Worm (Caenorhabditis elegans): Measurements from ENCODE around the gene srw-40.

Gene srw-40

ce11 chrII:4299227-4299703 is 16.6 kb downstream of the srw-40 start, which contains the start of gene sco-1 (continued):
- TF ChIP-seq nhr-237 (tag; optimal IDR thresholded peaks at IDR 0.05) (peak; percentile 60), mdl-1 (tag; optimal IDR thresholded peaks at IDR 0.05) (peak in 1 of 2 experiments; percentile 70), gmeb-1 (tag; optimal IDR thresholded peaks at IDR 0.05) (peak; percentile 93), ceh-82 (tag; optimal IDR thresholded peaks at IDR 0.05) (no peak)

- TF ChIP-seq mbf-1 (tag; optimal IDR thresholded peaks at IDR 0.05) (no peak), sma-3 (GFP tag; optimal IDR thresholded peaks at IDR 0.05) (no peak), sem-4 (tag; optimal IDR thresholded peaks at IDR 0.05) (no peak), unc-55 (GFP tag; optimal IDR thresholded peaks at IDR 0.05) (no peak), nhr-10 (tag; optimal IDR thresholded peaks at IDR 0.05) (no peak), nhr-237 (tag; optimal IDR thresholded peaks at IDR 0.05) (no peak), nhr-21 (tag; optimal IDR thresholded peaks at IDR 0.05) (no peak), ceh-82 (tag; optimal IDR thresholded peaks at IDR 0.05) (no peak), ztf-4 (tag; optimal IDR thresholded peaks at IDR 0.05) (no peak), elt-1 (tag; optimal IDR thresholded peaks at IDR 0.05) (no peak), ceh-16 (tag; optimal IDR thresholded peaks at IDR 0.05) (no peak), nhr-23 (tag; optimal IDR thresholded peaks at IDR 0.05) (no peak), R02D3.7 (tag; optimal IDR thresholded peaks at IDR 0.05) (no peak), fos-1 (tag; optimal IDR thresholded peaks at IDR 0.05) (no peak), skn-1 (tag; optimal IDR thresholded peaks at IDR 0.05) (no peak), snpc-4 (tag; optimal IDR thresholded peaks at IDR 0.05) (no peak), dmd-4 (tag; optimal IDR thresholded peaks at IDR 0.05) (no peak), mdl-1 (tag; optimal IDR thresholded peaks at IDR 0.05) (no peak)
These were observed 18.7 kb downstream of the srw-40 start for ce11 chrII:4297259-4297658.

ce11 chrII:4294801-4295200 is 21.1 kb downstream of the srw-40 start, which contains the start of gene rml-4:
TSS of gene rml-4 (plus strand) at chrII:4295101.
- no peak for TF ChIP-seq C34F6.9 (tag; optimal IDR thresholded peaks at IDR 0.05)
- no peak for TF ChIP-seq mab-5 (tag; optimal IDR thresholded peaks at IDR 0.05)
- no peak for TF ChIP-seq nhr-6 (tag; optimal IDR thresholded peaks at IDR 0.05)
- TF ChIP-seq nhr-23 (tag; optimal IDR thresholded peaks at IDR 0.05): no peak
- TF ChIP-seq zag-1 (tag; optimal IDR thresholded peaks at IDR 0.05): no peak
- no peak for TF ChIP-seq nhr-21 (tag; optimal IDR thresholded peaks at IDR 0.05)
- TF ChIP-seq lin-39 (tag; optimal IDR thresholded peaks at IDR 0.05): no peak
- no peak for TF ChIP-seq nhr-11 (tag; optimal IDR thresholded peaks at IDR 0.05)

- TF ChIP-seq ceh-82 (tag; optimal IDR thresholded peaks at IDR 0.05): no peak
- TF ChIP-seq elt-1 (tag; optimal IDR thresholded peaks at IDR 0.05): peak; percentile 17
- no peak for TF ChIP-seq blmp-1 (tag; optimal IDR thresholded peaks at IDR 0.05; ENCODE audit: insufficient read depth)
- TF ChIP-seq sma-9 (GFP tag; optimal IDR thresholded peaks at IDR 0.05): peak; percentile 11
- no peak for TF ChIP-seq sma-9 (tag; optimal IDR thresholded peaks at IDR 0.05)
- no peak for TF ChIP-seq lin-13 (GFP tag; optimal IDR thresholded peaks at IDR 0.05)
These were observed 21.7 kb downstream of the srw-40 start for ce11 chrII:4294189-4294588.

ce11 chrII:4293027-4293522 is 22.8 kb downstream of the srw-40 start:
- TF ChIP-seq nhr-12 (tag; optimal IDR thresholded peaks at IDR 0.05): no peak
- no peak for TF ChIP-seq mbf-1 (tag; optimal IDR thresholded peaks at IDR 0.05)
- no peak for TF ChIP-seq skn-1 (tag; optimal IDR thresholded peaks at IDR 0.05)
- TF ChIP-seq nhr-21 (tag; optimal IDR thresholded peaks at IDR 0.05): no peak
- no peak for TF ChIP-seq ztf-11 (tag; optimal IDR thresholded peaks at IDR 0.05)
- no peak for TF ChIP-seq alr-1 (tag; optimal IDR thresholded peaks at IDR 0.05)

ce11 chrII:4291799-4292198 is 24.1 kb downstream of the srw-40 start:
- TF ChIP-seq F13H6.1 (tag; optimal IDR thresholded peaks at IDR 0.05): no peak
- no peak for TF ChIP-seq alr-1 (tag; optimal IDR thresholded peaks at IDR 0.05)
- no peak for TF ChIP-seq ceh-16 (tag; optimal IDR thresholded peaks at IDR 0.05)
- TF ChIP-seq ama-1 (optimal IDR thresholded peaks at IDR 0.05): no peak
- TF ChIP-seq unc-39 (tag; optimal IDR thresholded peaks at IDR 0.05): no peak
- no peak for TF ChIP-seq aly-2 (tag; optimal IDR thresholded peaks at IDR 0.05)
- no peak for TF ChIP-seq sem-4 (tag; optimal IDR thresholded peaks at IDR 0.05)
- no peak for TF ChIP-seq ztf-1 (GFP tag; conservative IDR thresholded peaks at IDR 0.05)
- no peak for TF ChIP-seq nhr-21 (tag; optimal IDR thresholded peaks at IDR 0.05)
- TF ChIP-seq nhr-12 (tag; optimal IDR thresholded peaks at IDR 0.05): no peak
- TF ChIP-seq blmp-1 (tag; optimal IDR thresholded peaks at IDR 0.05; ENCODE audit: insufficient read depth): no peak
- TF ChIP-seq crh-2 (tag; optimal IDR thresholded peaks at IDR 0.05): no peak
- no peak for TF ChIP-seq nhr-77 (tag; optimal IDR thresholded peaks at IDR 0.05)
- no peak for TF ChIP-seq Y55F3AM.14 (GFP tag; optimal IDR thresholded peaks at IDR 0.05)
- no peak for TF ChIP-seq skn-1 (tag; optimal IDR thresholded peaks at IDR 0.05)
- no peak for TF ChIP-seq snpc-4 (tag; optimal IDR thresholded peaks at IDR 0.05)
- TF ChIP-seq nhr-23 (tag; optimal IDR thresholded peaks at IDR 0.05): no peak
